Fruit fly (Drosophila melanogaster) whole organism, embryonic: ENCODE results near the gene Cdc14.
A peak's percentile ranks its signal among the peaks of the same experiment; 100 is the strongest.

Experiments
- Ada2b ChIP-seq: fragments of 200-800 bp; sonication (Bioruptor generic); IDR thresholded peaks from 2 replicates; pipeline ENCODE4 v1.3.6; 2022; ENCODE audit warnings: missing biosample characterization, missing genetic modification characterization
- Atf-2 ChIP-seq: fragments of 200-800 bp; sonication (Bioruptor generic); optimal IDR thresholded peaks from 2 replicates; lab custom pipeline; 2016; ENCODE audit warnings: missing biosample characterization, missing genetic modification characterization
- CG10209 ChIP-seq: fragments of 200-800 bp; sonication (Bioruptor generic); optimal IDR thresholded peaks from 3 replicates; lab custom pipeline; 2017; ENCODE audit warnings: missing biosample characterization, mild to moderate bottlenecking, missing genetic modification characterization, missing genetic modification reagents
- CG10565 ChIP-seq: fragments of 200-800 bp; sonication (Bioruptor generic); optimal IDR thresholded peaks from 3 replicates; lab custom pipeline; 2016; ENCODE audit warnings: missing biosample characterization, mild to moderate bottlenecking, missing genetic modification characterization
- CG11093 ChIP-seq: fragments of 200-800 bp; sonication (Bioruptor generic); IDR thresholded peaks from 3 replicates; pipeline ENCODE4 v1.3.6; 2022; ENCODE audit warnings: missing biosample characterization, missing genetic modification characterization
- CG11247 ChIP-seq: fragments of 200-800 bp; sonication (Bioruptor generic); IDR thresholded peaks from 2 replicates; pipeline ENCODE4 v1.3.6; 2022; ENCODE audit warnings: missing biosample characterization, missing genetic modification characterization
- CG12104 ChIP-seq: fragments of 200-800 bp; sonication (Bioruptor generic); optimal IDR thresholded peaks from 3 replicates; lab custom pipeline; 2016; ENCODE audit warnings: missing biosample characterization, missing genetic modification characterization
- CG12659 ChIP-seq: fragments of 200-800 bp; sonication (Bioruptor generic); optimal IDR thresholded peaks from 3 replicates; lab custom pipeline; 2017; ENCODE audit warnings: mild to moderate bottlenecking, missing biosample characterization, missing genetic modification reagents, missing genetic modification characterization
- CG13287 ChIP-seq: fragments of 200-800 bp; sonication (Bioruptor generic); IDR thresholded peaks from 2 replicates; pipeline ENCODE4 v1.3.6; 2022; ENCODE audit warnings: missing biosample characterization, missing genetic modification characterization; ENCODE audit not compliant: partially characterized antibody
- CG13296 ChIP-seq: fragments of 200-800 bp; sonication (Bioruptor generic); optimal IDR thresholded peaks from 3 replicates; lab custom pipeline; 2018; ENCODE audit warnings: missing biosample characterization, mild to moderate bottlenecking, missing genetic modification characterization
- CG1529 ChIP-seq: fragments of 200-800 bp; sonication (Bioruptor generic); optimal IDR thresholded peaks from 3 replicates; lab custom pipeline; 2018; ENCODE audit warnings: missing biosample characterization, missing genetic modification characterization
- CG15514 ChIP-seq: fragments of 200-800 bp; sonication (Bioruptor generic); optimal IDR thresholded peaks from 3 replicates; lab custom pipeline; 2017; ENCODE audit warnings: missing biosample characterization, missing genetic modification characterization, mild to moderate bottlenecking, moderate library complexity, missing genetic modification reagents
- CG17361 ChIP-seq: fragments of 200-800 bp; sonication (Bioruptor generic); IDR thresholded peaks from 3 replicates; pipeline ENCODE4 v1.3.6; 2022; ENCODE audit warnings: missing biosample characterization, missing genetic modification characterization
- CG18599 ChIP-seq: fragments of 200-800 bp; sonication (Bioruptor generic); optimal IDR thresholded peaks from 3 replicates; lab custom pipeline; 2017; ENCODE audit warnings: missing biosample characterization, missing genetic modification characterization, mild to moderate bottlenecking, moderate library complexity, missing genetic modification reagents
- CG2202 ChIP-seq: fragments of 200-800 bp; sonication (Bioruptor generic); optimal IDR thresholded peaks from 2 replicates; lab custom pipeline; 2018; ENCODE audit warnings: missing biosample characterization, mild to moderate bottlenecking, missing genetic modification characterization
- CG30431 ChIP-seq: fragments of 200-800 bp; sonication (Bioruptor generic); optimal IDR thresholded peaks from 2 replicates; lab custom pipeline; 2017; ENCODE audit warnings: missing biosample characterization, missing genetic modification characterization
- CG3847 ChIP-seq: fragments of 200-800 bp; sonication (Bioruptor generic); IDR thresholded peaks from 2 replicates; pipeline ENCODE4 v1.3.6; 2022; ENCODE audit warnings: missing biosample characterization, missing genetic modification characterization
- CG4820 ChIP-seq: fragments of 200-800 bp; sonication (Bioruptor generic); optimal IDR thresholded peaks from 3 replicates; lab custom pipeline; 2016; ENCODE audit warnings: missing biosample characterization, missing genetic modification characterization
- CG6254 ChIP-seq: fragments of 200-800 bp; sonication (Bioruptor generic); optimal IDR thresholded peaks from 3 replicates; lab custom pipeline; 2017; ENCODE audit warnings: mild to moderate bottlenecking, missing biosample characterization, missing genetic modification reagents, missing genetic modification characterization
- CG6683 ChIP-seq: fragments of 200-800 bp; sonication (Bioruptor generic); optimal IDR thresholded peaks from 2 replicates; lab custom pipeline; 2017; ENCODE audit warnings: missing biosample characterization, mild to moderate bottlenecking, missing genetic modification characterization, missing genetic modification reagents
- CG6765 ChIP-seq: fragments of 200-800 bp; sonication (Bioruptor generic); optimal IDR thresholded peaks from 3 replicates; lab custom pipeline; 2017; ENCODE audit warnings: missing biosample characterization, mild to moderate bottlenecking, missing genetic modification characterization
- CG7786 ChIP-seq: fragments of 200-800 bp; sonication (Bioruptor generic); optimal IDR thresholded peaks from 2 replicates; lab custom pipeline; 2016; ENCODE audit warnings: missing biosample characterization, missing genetic modification characterization
- CG7839 ChIP-seq: fragments of 200-800 bp; sonication (Bioruptor generic); optimal IDR thresholded peaks from 3 replicates; lab custom pipeline; 2018; ENCODE audit warnings: missing biosample characterization, mild to moderate bottlenecking, missing genetic modification characterization, moderate library complexity
- CG9817 ChIP-seq: fragments of 200-800 bp; sonication (Bioruptor generic); optimal IDR thresholded peaks from 2 replicates; lab custom pipeline; 2018; ENCODE audit warnings: missing biosample characterization, mild to moderate bottlenecking, missing genetic modification characterization, moderate library complexity
- Chrac-16 ChIP-seq: fragments of 200-800 bp; sonication (Bioruptor generic); optimal IDR thresholded peaks from 3 replicates; lab custom pipeline; 2016; ENCODE audit warnings: missing biosample characterization, missing genetic modification characterization
- Dbx ChIP-seq: fragments of 200-800 bp; sonication (Bioruptor generic); IDR thresholded peaks from 3 replicates; pipeline ENCODE4 v1.3.6; 2022; ENCODE audit warnings: missing biosample characterization, missing genetic modification characterization
- Dp ChIP-seq: fragments of 200-800 bp; sonication (Bioruptor generic); optimal IDR thresholded peaks from 2 replicates; lab custom pipeline; 2018; ENCODE audit warnings: missing biosample characterization, mild to moderate bottlenecking, missing genetic modification characterization, moderate library complexity
- Fer3 ChIP-seq: fragments of 200-800 bp; sonication (Bioruptor generic); optimal IDR thresholded peaks from 2 replicates; lab custom pipeline; 2018; ENCODE audit warnings: missing biosample characterization, mild to moderate bottlenecking, missing genetic modification characterization, moderate library complexity
- Gsc ChIP-seq: fragments of 200-800 bp; sonication (Bioruptor generic); IDR thresholded peaks from 2 replicates; pipeline ENCODE4 v1.3.6; 2022; ENCODE audit warnings: missing biosample characterization, missing genetic modification characterization
- Gug ChIP-seq: fragments of 200-800 bp; sonication (Bioruptor generic); IDR thresholded peaks from 4 replicates; pipeline ENCODE4 v1.3.6; 2022; ENCODE audit warnings: missing biosample characterization, missing genetic modification characterization
- Hr3 ChIP-seq: fragments of 200-800 bp; sonication (Bioruptor generic); optimal IDR thresholded peaks from 3 replicates; lab custom pipeline; 2016; ENCODE audit warnings: missing biosample characterization, missing genetic modification characterization
- Mrtf ChIP-seq: fragments of 200-800 bp; sonication (Bioruptor generic); IDR thresholded peaks from 3 replicates; pipeline ENCODE4 v1.3.6; 2022; ENCODE audit warnings: missing biosample characterization, missing genetic modification characterization
- Nf-YB ChIP-seq: fragments of 200-800 bp; sonication (Bioruptor generic); optimal IDR thresholded peaks from 3 replicates; lab custom pipeline; 2019; ENCODE audit warnings: missing biosample characterization, mild to moderate bottlenecking, missing genetic modification characterization, moderate library complexity
- PHDP ChIP-seq: fragments of 200-800 bp; sonication (Bioruptor generic); optimal IDR thresholded peaks from 3 replicates; lab custom pipeline; 2018; ENCODE audit warnings: missing biosample characterization, mild to moderate bottlenecking, missing genetic modification characterization, moderate library complexity
- Trl ChIP-seq, 3 experiments: fragments of >200 bp in 2 of 3; fragments of 200-800 bp in 1 of 3; sonication (Bioruptor generic) in 1 of 3; optimal IDR thresholded peaks; 2 replicates in 1 of 3; 3 replicates in 2 of 3; lab custom pipeline; 2016 to 2017; ENCODE audit warnings: missing biosample characterization in 1 of 3, missing genetic modification characterization in 1 of 3
- ato ChIP-seq: fragments of 200-800 bp; sonication (Bioruptor generic); IDR thresholded peaks from 2 replicates; pipeline ENCODE4 v1.3.6; 2022; ENCODE audit warnings: missing biosample characterization, missing genetic modification characterization; ENCODE audit not compliant: partially characterized antibody
- bcd ChIP-seq: fragments of 200-800 bp; sonication (Bioruptor generic); optimal IDR thresholded peaks from 2 replicates; lab custom pipeline; 2017; ENCODE audit warnings: missing biosample characterization, mild to moderate bottlenecking, missing genetic modification characterization
- caup ChIP-seq: fragments of 200-800 bp; sonication (Bioruptor generic); optimal IDR thresholded peaks from 3 replicates; lab custom pipeline; 2017; ENCODE audit warnings: missing biosample characterization, mild to moderate bottlenecking, missing genetic modification characterization, moderate library complexity; ENCODE audit not compliant: severe bottlenecking
- ems ChIP-seq: fragments of 200-800 bp; sonication (Bioruptor generic); optimal IDR thresholded peaks from 3 replicates; lab custom pipeline; 2016; ENCODE audit warnings: missing biosample characterization, missing genetic modification characterization
- inv ChIP-seq: fragments of 200-800 bp; sonication (Bioruptor generic); IDR thresholded peaks from 2 replicates; pipeline ENCODE4 v1.3.6; 2022; ENCODE audit warnings: missing biosample characterization, missing genetic modification characterization; ENCODE audit not compliant: partially characterized antibody
- klu ChIP-seq: fragments of 200-800 bp; sonication (Bioruptor generic); IDR thresholded peaks from 2 replicates; pipeline ENCODE4 v1.3.6; 2022; ENCODE audit warnings: missing biosample characterization, missing genetic modification characterization
- lola ChIP-seq, 3 experiments: fragments of >200 bp in 2 of 3; fragments of 200-800 bp in 1 of 3; sonication (Bioruptor generic) in 1 of 3; optimal IDR thresholded peaks; 2 replicates each; lab custom pipeline; 2017 to 2019; ENCODE audit warnings: missing biosample characterization in 3 of 3, missing genetic modification characterization in 3 of 3, mild to moderate bottlenecking in 1 of 3, moderate library complexity in 1 of 3
- maf-S ChIP-seq: fragments of 200-800 bp; sonication (Bioruptor generic); optimal IDR thresholded peaks from 2 replicates; lab custom pipeline; 2016; ENCODE audit warnings: missing biosample characterization, missing genetic modification characterization
- nerfin-2 ChIP-seq: fragments of 200-800 bp; sonication (Bioruptor generic); IDR thresholded peaks from 2 replicates; pipeline ENCODE4 v1.3.6; 2022; ENCODE audit warnings: missing biosample characterization, missing genetic modification characterization; ENCODE audit not compliant: partially characterized antibody
- otp ChIP-seq: fragments of 200-800 bp; sonication (Bioruptor generic); IDR thresholded peaks from 3 replicates; pipeline ENCODE4, ENCODE4 v1.3.6; 2022; ENCODE audit warnings: missing biosample characterization, missing genetic modification characterization
- peb ChIP-seq: fragments of 200-800 bp; sonication (Bioruptor generic); IDR thresholded peaks from 2 replicates; pipeline ENCODE4 v1.3.6; 2022; ENCODE audit warnings: missing biosample characterization, missing genetic modification characterization
- phol ChIP-seq: fragments of 200-800 bp; sonication (Bioruptor generic); optimal IDR thresholded peaks from 3 replicates; lab custom pipeline; 2018; ENCODE audit warnings: missing biosample characterization, mild to moderate bottlenecking, missing genetic modification characterization, moderate library complexity
- shn ChIP-seq: fragments of 200-800 bp; sonication (Bioruptor generic); optimal IDR thresholded peaks from 3 replicates; lab custom pipeline; 2016; ENCODE audit warnings: missing biosample characterization, missing genetic modification characterization
- ssp ChIP-seq: fragments of 200-800 bp; sonication (Bioruptor generic); IDR thresholded peaks from 2 replicates; pipeline ENCODE4 v1.3.6; 2022; ENCODE audit warnings: missing biosample characterization, missing genetic modification characterization

Cdc14 gene

DNA sequence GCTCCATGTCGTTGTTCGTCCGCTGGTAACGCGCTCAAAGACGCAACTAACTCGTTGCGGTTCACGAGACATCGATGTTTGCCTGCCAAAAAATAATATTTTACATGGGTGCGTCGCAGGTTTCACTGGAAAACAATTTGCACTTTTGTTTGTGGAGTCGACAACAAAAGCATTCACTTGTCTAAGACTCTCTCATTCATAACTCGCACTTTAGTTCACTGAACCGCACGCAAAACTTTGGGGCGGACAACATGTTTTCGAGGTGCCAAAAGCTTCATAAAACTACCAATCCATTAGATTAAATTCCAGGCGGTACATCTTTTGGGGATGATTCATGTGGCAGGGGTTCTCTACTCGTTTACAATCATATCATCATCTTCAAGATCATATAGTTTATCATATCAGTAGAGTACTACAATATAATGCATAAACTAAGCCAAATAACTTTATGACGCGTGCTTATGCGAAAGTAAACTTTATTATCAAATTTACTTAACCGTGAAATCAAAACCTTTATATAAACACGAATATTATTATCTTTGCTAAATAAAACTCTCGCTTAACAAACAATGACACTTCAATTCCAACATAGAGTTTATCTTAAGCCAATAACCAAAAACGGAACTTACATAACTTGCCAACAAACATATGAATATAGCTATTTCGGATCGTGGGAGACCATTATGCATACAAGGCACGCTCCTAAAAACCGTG lies 32.4 kb downstream of the Cdc14 start, which contains the start of gene CG7179 (continued):
- TF ChIP-seq ems (GFP tag; lab: Kevin White, UChicago) (no peak), CG15514 (GFP tag; lab: Kevin White, UChicago) (peak; percentile 17), PHDP (tag; lab: Kevin White, UChicago) (peak; percentile 25), CG3847 (GFP tag; lab: Robert Waterston, UW) (no peak), peb (no peak), ssp (no peak), CG11247 (GFP tag; lab: Robert Waterston, UW) (no peak), CG12104 (GFP tag; lab: Kevin White, UChicago) (no peak), Dbx (GFP tag; lab: Robert Waterston, UW) (no peak), CG13287 (no peak), caup (GFP tag; lab: Kevin White, UChicago) (peak; percentile 27), CG18599 (GFP tag; lab: Kevin White, UChicago) (peak; percentile 38), Fer3 (tag; lab: Kevin White, UChicago) (peak; percentile 57), CG13296 (GFP tag; lab: Kevin White, UChicago) (peak; percentile 64), Atf-2 (GFP tag; lab: Kevin White, UChicago) (no peak), Dp (no peak), Mrtf (GFP tag; lab: Robert Waterston, UW) (no peak), CG10209 (GFP tag; lab: Kevin White, UChicago) (no peak), otp (GFP tag; lab: Robert Waterston, UW) (no peak), CG17361 (GFP tag; lab: Robert Waterston, UW) (no peak), Nf-YB (GFP tag; lab: Kevin White, UChicago) (no peak), CG6683 (GFP tag; lab: Kevin White, UChicago) (no peak), CG4820 (GFP tag; lab: Kevin White, UChicago) (no peak), CG7839 (peak; percentile 25), Chrac-16 (GFP tag; lab: Kevin White, UChicago) (no peak), CG10565 (GFP tag; lab: Kevin White, UChicago) (no peak), CG9817 (tag; lab: Kevin White, UChicago) (peak; percentile 6), CG30431 (GFP tag; lab: Kevin White, UChicago) (no peak), maf-S (no peak), bcd (GFP tag; lab: Kevin White, UChicago) (no peak), klu (GFP tag; lab: Robert Waterston, UW) (no peak), ato (GFP tag; lab: Robert Waterston, UW) (no peak), CG7786 (no peak), Gug (no peak), CG12659 (no peak), CG11093 (no peak), nerfin-2 (no peak), inv (GFP tag; lab: Robert Waterston, UW) (no peak), Hr3 (GFP tag; lab: Kevin White, UChicago) (no peak), shn (GFP tag; lab: Kevin White, UChicago) (no peak), phol (no peak), CG2202 (tag; lab: Kevin White, UChicago) (no peak), CG1529 (GFP tag; lab: Kevin White, UChicago) (no peak), CG6254 (GFP tag; lab: Kevin White, UChicago) (no peak), Gsc (no peak), Ada2b (GFP tag; lab: Robert Waterston, UW) (no peak), CG6765 (peak; percentile 24), lola (GFP tag; optimal IDR thresholded peaks at IDR 0.05; lab: Kevin White, UChicago) (no peak), Trl (optimal IDR thresholded peaks at IDR 0.05; lab: Kevin White, UChicago) (no peak), Trl (GFP tag; optimal IDR thresholded peaks at IDR 0.05; lab: Kevin White, UChicago) (no peak)
